Worm (Caenorhabditis elegans): ENCODE results near the gene C18A11.1.

ce11 chrX:8036219-8036883, 32.8 kb upstream of the C18A11.1 start:
- TF ChIP-seq aha-1 (tag), result peak; percentile 100
- peak; percentile 100 for TF ChIP-seq T26A8.4 (GFP tag; IDR thresholded peaks at IDR 0.05)
- TF ChIP-seq nhr-11 (tag; optimal IDR thresholded peaks at IDR 0.05), result peak; percentile 97
- TF ChIP-seq ama-1 (optimal IDR thresholded peaks at IDR 0.05), result no peak
- TF ChIP-seq D1046.2 (GFP tag; IDR thresholded peaks at IDR 0.05), result peak; percentile 82
- TF ChIP-seq tag-97 (GFP tag; IDR thresholded peaks at IDR 0.05), result 0 out of 2 replicates have a peak, but pooled peaks have one; percentile 59
- TF ChIP-seq nhr-25 (tag; optimal IDR thresholded peaks at IDR 0.05; ENCODE audit: borderline replicate concordance, insufficient read depth), result peak; percentile 88
- TF ChIP-seq tra-1 (GFP tag; IDR thresholded peaks at IDR 0.05), result peak; percentile 95
